Fruit fly (Drosophila melanogaster): ENCODE measurements around the gene CG31140.

The CG31140 gene

dm6 chr3R:23928950-23929602, 33.9 kb upstream of the CG31140 start, which contains the start of the genes CG43998, CG43999 and CG31142 (continued):
- TF ChIP-seq onecut (GFP tag; IDR thresholded peaks at IDR 0.05) (no peak), Camta (GFP tag; optimal IDR thresholded peaks at IDR 0.05) (no peak), sna (GFP tag; IDR thresholded peaks at IDR 0.05; ENCODE audit: partially characterized antibody) (no peak), CG11093 (GFP tag; IDR thresholded peaks at IDR 0.05) (no peak), Ssrp (tag; optimal IDR thresholded peaks at IDR 0.05) (no peak), inv (GFP tag; IDR thresholded peaks at IDR 0.05; ENCODE audit: partially characterized antibody) (no peak), CG3281 (GFP tag; optimal IDR thresholded peaks at IDR 0.05) (no peak), CG14860 (GFP tag; IDR thresholded peaks at IDR 0.05; ENCODE audit: partially characterized antibody) (no peak), Dad (GFP tag; optimal IDR thresholded peaks at IDR 0.05) (no peak), sug (tag; optimal IDR thresholded peaks at IDR 0.05) (no peak), ac (GFP tag; optimal IDR thresholded peaks at IDR 0.05) (no peak), CTCF (GFP tag; optimal IDR thresholded peaks at IDR 0.05) (no peak), jumu (GFP tag; optimal IDR thresholded peaks at IDR 0.05) (no peak), crc (GFP tag; optimal IDR thresholded peaks at IDR 0.05) (no peak), maf-S (GFP tag; optimal IDR thresholded peaks at IDR 0.05) (no peak), CG2875 (GFP tag; optimal IDR thresholded peaks at IDR 0.05) (no peak), ara (GFP tag; IDR thresholded peaks at IDR 0.05) (no peak), scrt (GFP tag; optimal IDR thresholded peaks at IDR 0.05) (no peak), CG13424 (tag; optimal IDR thresholded peaks at IDR 0.05) (no peak), CG7963 (GFP tag; IDR thresholded peaks at IDR 0.05; ENCODE audit: partially characterized antibody) (no peak), Ets65A (GFP tag) (peak; percentile 15), CG7271 (tag; optimal IDR thresholded peaks at IDR 0.05) (no peak), corto (GFP tag; optimal IDR thresholded peaks at IDR 0.05) (no peak), CG18764 (GFP tag; optimal IDR thresholded peaks at IDR 0.05) (no peak), Dek (tag; optimal IDR thresholded peaks at IDR 0.05) (no peak), Asciz (GFP tag; optimal IDR thresholded peaks at IDR 0.05) (no peak), Deaf1 (tag; optimal IDR thresholded peaks at IDR 0.05) (no peak), ems (GFP tag; optimal IDR thresholded peaks at IDR 0.05) (no peak), ci (GFP tag; IDR thresholded peaks at IDR 0.05) (no peak), TFAM (GFP tag; optimal IDR thresholded peaks at IDR 0.05) (no peak), pho (GFP tag; optimal IDR thresholded peaks at IDR 0.05) (no peak), CG17385 (GFP tag; optimal IDR thresholded peaks at IDR 0.05) (peak; percentile 10), CG2202 (tag; optimal IDR thresholded peaks at IDR 0.05) (no peak), Hmx (GFP tag; optimal IDR thresholded peaks at IDR 0.05) (no peak), ttk (GFP tag; IDR thresholded peaks at IDR 0.05) (no peak), cwo (GFP tag; optimal IDR thresholded peaks at IDR 0.05) (no peak), prd (optimal IDR thresholded peaks at IDR 0.05) (no peak), prd (GFP tag; IDR thresholded peaks at IDR 0.05) (no peak), PHDP (tag; optimal IDR thresholded peaks at IDR 0.05) (no peak), dmrt99B (tag; optimal IDR thresholded peaks at IDR 0.05) (no peak), CG6813 (GFP tag; optimal IDR thresholded peaks at IDR 0.05) (no peak), CG14710 (tag; optimal IDR thresholded peaks at IDR 0.05) (peak; percentile 12), CG4617 (GFP tag; optimal IDR thresholded peaks at IDR 0.05; ENCODE audit: borderline replicate concordance) (peak; percentile 33), NC2α (GFP tag; optimal IDR thresholded peaks at IDR 0.05) (no peak), Dbx (GFP tag; IDR thresholded peaks at IDR 0.05) (no peak; the same call in 2 of the 3 replicates), wdn (GFP tag; IDR thresholded peaks at IDR 0.05) (no peak), otp (GFP tag; IDR thresholded peaks at IDR 0.05) (0 out of 3 replicates have a peak, but pooled peaks have one; percentile 12), CG13775 (GFP tag; optimal IDR thresholded peaks at IDR 0.05) (no peak), stwl (tag; optimal IDR thresholded peaks at IDR 0.05) (peak; percentile 3), CG30403 (GFP tag; optimal IDR thresholded peaks at IDR 0.05) (no peak), Hr3 (GFP tag; optimal IDR thresholded peaks at IDR 0.05) (no peak)

Measured in whole organism, embryonic.